Fruit fly (Drosophila melanogaster) S2 (cell line): ENCODE measurements around the gene Set.
A peak's percentile ranks its signal among the peaks of the same experiment; 100 is the strongest.

Experiments used
- CG8478 ChIP-seq: fragments of >200 bp; optimal IDR thresholded peaks from 2 replicates; lab custom pipeline; 2018
- CTCF ChIP-seq, 2 experiments: fragments of >200 bp; optimal IDR thresholded peaks; 2 replicates each; lab custom pipeline; 2018

The Set gene

dm6 chr3R:15286693-15287041 lies 23.3 kb downstream of the Set start:
- TF ChIP-seq CTCF (optimal IDR thresholded peaks at IDR 0.05; lab: Kevin White, UChicago) (no peak), CG8478 (lab: Kevin White, UChicago) (no peak)

DNA sequence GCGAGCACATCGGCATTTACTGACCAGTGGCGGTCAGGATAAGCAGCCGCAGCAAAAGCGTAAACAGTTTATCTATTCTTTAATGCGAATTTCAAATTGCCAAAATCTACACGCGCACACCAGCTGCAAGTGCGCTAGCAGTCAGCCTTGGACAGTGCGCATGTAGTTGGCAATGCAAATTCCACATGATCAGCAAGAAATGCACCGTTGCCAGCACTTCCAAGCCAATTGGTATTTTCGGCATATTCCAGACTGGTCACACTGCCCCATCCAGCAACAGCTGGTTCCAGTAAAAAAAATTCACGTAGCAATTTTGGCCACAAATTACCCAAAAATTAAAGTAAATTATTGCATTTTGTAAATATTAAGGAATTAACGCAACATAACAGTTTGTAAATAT lies 24.4 kb downstream of the Set start:
- TF ChIP-seq CG8478 (lab: Kevin White, UChicago), result no peak
- TF ChIP-seq CTCF (optimal IDR thresholded peaks at IDR 0.05; lab: Kevin White, UChicago), result peak; percentile 51 to 64

DNA sequence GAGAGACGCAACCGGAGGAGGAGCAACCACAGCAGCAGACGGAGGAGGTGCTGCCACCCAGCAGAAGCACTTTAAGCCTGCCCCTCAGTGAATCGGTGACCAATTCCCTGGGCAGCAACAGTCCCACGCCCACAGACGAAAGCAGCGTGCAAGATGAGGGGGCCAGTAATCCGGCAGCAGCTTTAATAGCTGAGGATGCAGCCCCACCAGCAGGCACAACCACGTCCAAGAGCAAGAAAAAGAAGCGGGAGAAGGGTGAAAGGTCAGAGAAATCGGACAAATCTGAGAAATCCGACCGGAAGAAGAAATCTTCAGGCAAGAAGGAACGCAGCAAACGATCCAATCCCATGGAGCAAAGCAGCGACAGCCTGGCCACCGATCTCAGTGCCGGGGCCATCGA lies 25.4 kb downstream of the Set start:
- TF ChIP-seq CTCF (optimal IDR thresholded peaks at IDR 0.05; lab: Kevin White, UChicago), result no peak
- no peak for TF ChIP-seq CG8478 (lab: Kevin White, UChicago)

dm6 chr3R:15289828-15290641 lies 26.7 kb downstream of the Set start:
- no peak for TF ChIP-seq CTCF (optimal IDR thresholded peaks at IDR 0.05; lab: Kevin White, UChicago)
- TF ChIP-seq CG8478 (lab: Kevin White, UChicago), result no peak

DNA sequence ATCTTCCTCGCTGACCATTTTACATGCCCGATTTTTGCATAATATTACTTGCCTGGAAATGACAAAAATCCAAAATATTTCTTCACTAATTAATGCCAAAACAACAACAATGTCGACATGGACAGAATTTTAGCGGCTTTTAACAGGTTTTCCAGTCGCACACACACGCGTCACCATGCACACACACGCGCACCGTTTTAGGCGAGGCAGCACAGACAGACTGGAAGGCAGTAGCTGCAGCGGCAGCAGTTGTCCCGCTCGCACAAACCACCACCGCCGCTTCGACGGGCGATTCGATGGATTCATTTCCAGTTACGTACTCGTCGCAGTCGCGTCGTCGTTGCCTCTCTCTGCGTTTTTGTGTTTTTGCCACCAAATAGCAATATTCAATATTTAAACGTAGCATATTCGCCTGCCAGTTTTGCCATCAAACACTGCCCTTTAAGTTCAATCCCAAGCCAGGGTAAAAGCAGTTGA lies 27.3 kb downstream of the Set start, which contains the start of gene CG45218:
TSS of gene CG45218 (minus strand) at position 158 of the 477 bp plus-strand sequence.
- no peak for TF ChIP-seq CTCF (optimal IDR thresholded peaks at IDR 0.05; lab: Kevin White, UChicago)

DNA sequence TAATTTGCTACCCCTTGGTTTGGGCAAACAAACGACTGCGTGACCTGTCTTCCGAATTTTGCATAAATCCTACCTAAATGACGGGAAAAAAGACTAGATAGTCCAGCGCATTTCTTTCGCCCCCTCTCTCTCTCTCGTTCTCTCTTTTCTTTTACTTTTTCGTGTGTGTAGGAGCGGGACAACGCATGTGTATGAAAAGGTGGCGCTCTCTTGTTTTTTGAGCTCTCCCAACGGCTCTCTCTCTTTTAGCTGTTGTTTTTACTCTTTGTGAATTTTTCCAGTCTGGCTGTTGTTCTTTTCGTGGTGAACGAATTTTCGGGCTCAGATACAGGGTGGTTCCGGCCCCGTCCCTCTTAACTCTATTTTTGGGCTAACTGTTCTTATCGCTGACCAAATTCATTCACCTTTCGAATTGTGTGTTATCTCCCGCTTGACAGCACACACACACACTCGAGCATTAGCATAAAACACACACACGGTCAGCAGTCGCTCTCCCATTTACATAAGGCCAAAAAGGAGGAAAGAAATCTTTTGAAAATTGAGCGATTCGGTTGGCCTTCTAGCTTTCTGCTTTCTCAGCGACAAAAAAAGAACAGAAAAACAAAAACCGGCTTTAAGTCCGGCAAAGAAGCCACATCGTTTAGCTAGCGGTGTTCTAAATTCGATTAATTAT lies 28.3 kb downstream of the Set start:
- TF ChIP-seq CG8478 (lab: Kevin White, UChicago) (no peak), CTCF (optimal IDR thresholded peaks at IDR 0.05; lab: Kevin White, UChicago) (no peak)

dm6 chr3R:15292241-15293004 lies 29.1 kb downstream of the Set start:
- no peak for TF ChIP-seq CTCF (optimal IDR thresholded peaks at IDR 0.05; lab: Kevin White, UChicago)
- no peak for TF ChIP-seq CG8478 (lab: Kevin White, UChicago)

dm6 chr3R:15293005-15293877 lies 29.9 kb downstream of the Set start:
- TF ChIP-seq CTCF (optimal IDR thresholded peaks at IDR 0.05; lab: Kevin White, UChicago), result no peak
- TF ChIP-seq CG8478 (lab: Kevin White, UChicago), result no peak

- TF ChIP-seq CTCF (optimal IDR thresholded peaks at IDR 0.05; lab: Kevin White, UChicago), result no peak
- no peak for TF ChIP-seq CG8478 (lab: Kevin White, UChicago)
Measured at dm6 chr3R:15293878-15294350, 30.6 kb downstream of the Set start.

- TF ChIP-seq CG8478 (lab: Kevin White, UChicago), result no peak
- no peak for TF ChIP-seq CTCF (optimal IDR thresholded peaks at IDR 0.05; lab: Kevin White, UChicago)
Measured at dm6 chr3R:15297904-15298303, 34.6 kb downstream of the Set start.

dm6 chr3R:15305246-15305645 lies 41.9 kb downstream of the Set start:
- TF ChIP-seq CTCF (optimal IDR thresholded peaks at IDR 0.05; lab: Kevin White, UChicago) (no peak), CG8478 (lab: Kevin White, UChicago) (no peak)

DNA sequence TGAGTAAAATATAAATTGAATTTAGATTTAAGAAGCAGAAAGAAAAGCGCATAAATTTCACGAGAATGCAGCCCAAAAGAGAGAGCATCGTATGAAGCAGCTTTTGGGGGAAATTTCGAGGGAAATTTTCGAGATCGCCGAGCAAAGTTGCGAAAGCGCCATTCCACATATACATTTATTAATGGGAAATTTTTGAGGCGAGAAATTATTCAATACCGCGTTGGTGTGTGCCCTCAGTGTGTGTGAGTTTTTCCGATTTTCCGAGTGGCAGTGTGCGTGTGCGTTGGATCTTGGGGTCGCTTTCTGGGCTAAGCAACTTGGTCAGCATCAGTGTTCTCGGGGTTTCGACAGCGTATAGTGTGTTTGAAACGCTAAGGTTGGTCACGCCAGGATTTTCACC lies 46.6 kb downstream of the Set start, which contains the start of gene Tm2:
TSS of gene Tm2 (plus strand) at position 270 of the 400 bp plus-strand sequence.
- TF ChIP-seq CG8478 (lab: Kevin White, UChicago) (no peak), CTCF (optimal IDR thresholded peaks at IDR 0.05; lab: Kevin White, UChicago) (no peak)

DNA sequence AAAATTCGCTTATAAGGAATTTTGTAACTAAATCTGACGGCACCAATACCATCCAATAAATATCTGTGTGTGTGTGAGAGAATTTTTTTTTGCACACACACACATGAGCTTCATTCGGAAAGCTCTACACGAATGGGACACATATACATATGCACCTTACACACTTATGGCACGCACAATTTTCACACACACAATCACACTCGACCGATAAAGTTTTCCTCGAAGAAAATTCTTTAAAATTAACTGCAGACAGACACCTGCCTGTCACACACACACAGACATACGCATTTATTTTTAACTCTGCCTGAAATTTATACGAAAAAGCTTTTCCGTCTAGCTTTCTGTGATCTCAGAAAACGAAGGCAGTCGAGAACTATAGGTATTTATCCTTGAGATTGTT lies 47.3 kb downstream of the Set start:
- TF ChIP-seq CG8478 (lab: Kevin White, UChicago), result no peak
- TF ChIP-seq CTCF (optimal IDR thresholded peaks at IDR 0.05; lab: Kevin White, UChicago), result no peak

DNA sequence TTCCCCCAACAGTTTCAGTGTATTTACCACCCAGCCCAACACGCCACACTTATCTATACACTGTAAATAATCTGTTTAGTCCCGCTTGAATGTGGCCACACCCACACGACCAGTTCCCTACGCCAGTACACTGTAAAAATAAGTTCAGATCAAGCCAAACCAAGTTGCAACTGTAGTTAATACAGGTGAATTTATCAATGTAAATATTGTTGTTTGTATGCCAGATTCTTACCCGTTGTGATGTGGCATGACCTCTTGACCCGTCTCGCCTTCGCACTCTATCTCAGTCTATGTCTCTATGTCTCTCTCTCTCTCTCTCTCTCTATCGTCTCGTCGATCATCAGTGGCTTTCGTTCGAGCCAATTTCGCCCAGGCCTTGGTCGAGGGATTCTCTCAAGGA lies 50.5 kb downstream of the Set start:
- TF ChIP-seq CTCF (optimal IDR thresholded peaks at IDR 0.05; lab: Kevin White, UChicago) (no peak), CG8478 (lab: Kevin White, UChicago) (no peak)
